Worm (Caenorhabditis elegans) whole organism, mixed stage, embryonic: Measurements from ENCODE around the gene haao-1.

Source experiments
- M03D4.4 ChIP-seq: sonication (generic microtip); optimal IDR thresholded peaks from 2 replicates; lab custom pipeline; 2017; ENCODE audit warnings: mild to moderate bottlenecking, missing genetic modification characterization, missing compliant biosample characterization
- bed-3 ChIP-seq: fragments of 200-800 bp; sonication (Bioruptor generic); optimal IDR thresholded peaks from 3 replicates; lab custom pipeline; 2018; ENCODE audit warnings: mild to moderate bottlenecking, missing genetic modification characterization, moderate library complexity, missing compliant biosample characterization
- blmp-1 ChIP-seq: fragments of 150-350 bp; optimal IDR thresholded peaks from 2 replicates; lab custom pipeline; 2014; ENCODE audit warnings: missing biosample characterization, missing genetic modification characterization
- ceh-39 ChIP-seq: fragments of 150-350 bp; optimal IDR thresholded peaks from 2 replicates; lab custom pipeline; 2014; ENCODE audit warnings: missing biosample characterization, missing genetic modification characterization
- ceh-43 ChIP-seq: fragments of 200-800 bp; sonication (Bioruptor generic); optimal IDR thresholded peaks from 2 replicates; lab custom pipeline; 2018; ENCODE audit warnings: mild to moderate bottlenecking, missing genetic modification characterization, moderate library complexity, missing compliant biosample characterization
- ceh-83 ChIP-seq: fragments of 200-800 bp; sonication (Bioruptor generic); optimal IDR thresholded peaks from 2 replicates; lab custom pipeline; 2018; ENCODE audit warnings: mild to moderate bottlenecking, missing genetic modification characterization, missing compliant biosample characterization
- ces-1 ChIP-seq: fragments of 150-350 bp; optimal IDR thresholded peaks from 2 replicates; lab custom pipeline; 2014; ENCODE audit warnings: missing biosample characterization, missing genetic modification reagents, missing genetic modification characterization
- cnd-1 ChIP-seq: fragments of 200-800 bp; sonication (Bioruptor generic); optimal IDR thresholded peaks from 2 replicates; lab custom pipeline; 2018; ENCODE audit warnings: mild to moderate bottlenecking, missing genetic modification characterization, missing compliant biosample characterization
- drap-1 ChIP-seq: fragments of 200-800 bp; sonication (Bioruptor generic); optimal IDR thresholded peaks from 3 replicates; lab custom pipeline; 2018; ENCODE audit warnings: mild to moderate bottlenecking, missing genetic modification characterization, missing compliant biosample characterization
- elt-1 ChIP-seq: sonication (generic microtip); optimal IDR thresholded peaks from 2 replicates; lab custom pipeline; 2017; ENCODE audit warnings: missing genetic modification characterization, mild to moderate bottlenecking, missing compliant biosample characterization, antibody characterized with exemption, moderate library complexity, borderline replicate concordance; ENCODE audit not compliant: insufficient read depth
- elt-3 ChIP-seq: fragments of 150-350 bp; optimal IDR thresholded peaks from 2 replicates; lab custom pipeline; 2014; ENCODE audit warnings: missing biosample characterization, missing genetic modification characterization
- flh-1 ChIP-seq: fragments of 200-800 bp; sonication (Bioruptor generic); optimal IDR thresholded peaks from 2 replicates; lab custom pipeline; 2018; ENCODE audit warnings: mild to moderate bottlenecking, missing genetic modification characterization, moderate library complexity, missing compliant biosample characterization
- ham-2 ChIP-seq: fragments of 200-800 bp; sonication (Bioruptor generic); optimal IDR thresholded peaks from 2 replicates; lab custom pipeline; 2018; ENCODE audit warnings: mild to moderate bottlenecking, missing genetic modification characterization, missing compliant biosample characterization
- hlh-1 ChIP-seq: fragments of 150-350 bp; optimal IDR thresholded peaks from 2 replicates; lab custom pipeline; 2014; ENCODE audit warnings: missing biosample characterization, missing genetic modification reagents, missing genetic modification characterization
- lin-13 ChIP-seq: fragments of 150-350 bp; optimal IDR thresholded peaks from 2 replicates; lab custom pipeline; 2014; ENCODE audit warnings: missing biosample characterization, missing genetic modification characterization
- lin-32 ChIP-seq: fragments of 200-800 bp; sonication (Bioruptor generic); optimal IDR thresholded peaks from 2 replicates; lab custom pipeline; 2018; ENCODE audit warnings: mild to moderate bottlenecking, missing genetic modification characterization, missing compliant biosample characterization
- lsy-2 ChIP-seq: fragments of 150-350 bp; optimal IDR thresholded peaks from 2 replicates; lab custom pipeline; 2014; ENCODE audit warnings: missing biosample characterization, missing genetic modification characterization
- mab-5 ChIP-seq: fragments of 150-350 bp; optimal IDR thresholded peaks from 2 replicates; lab custom pipeline; 2014; ENCODE audit warnings: missing biosample characterization, missing genetic modification characterization
- mep-1 ChIP-seq: fragments of 150-350 bp; optimal IDR thresholded peaks from 2 replicates; lab custom pipeline; 2017; ENCODE audit warnings: missing biosample characterization, missing genetic modification reagents, missing genetic modification characterization, inconsistent platforms
- mls-2 ChIP-seq: sonication (generic microtip); optimal IDR thresholded peaks from 2 replicates; lab custom pipeline; 2016; ENCODE audit warnings: mild to moderate bottlenecking, missing genetic modification characterization, moderate library complexity, missing compliant biosample characterization
- nhr-12 ChIP-seq: fragments of 150-350 bp; optimal IDR thresholded peaks from 2 replicates; lab custom pipeline; 2014; ENCODE audit warnings: missing biosample characterization, missing genetic modification characterization
- nhr-2 ChIP-seq: fragments of 150-350 bp; optimal IDR thresholded peaks from 2 replicates; lab custom pipeline; 2014; ENCODE audit warnings: missing biosample characterization, missing genetic modification characterization
- nhr-28 ChIP-seq: fragments of 150-350 bp; optimal IDR thresholded peaks from 2 replicates; lab custom pipeline; 2014; ENCODE audit warnings: missing biosample characterization, missing genetic modification characterization
- nhr-76 ChIP-seq: sonication (generic microtip); optimal IDR thresholded peaks from 2 replicates; lab custom pipeline; 2017; ENCODE audit warnings: missing biosample characterization, missing genetic modification characterization
- pha-4 ChIP-seq: fragments of 150-350 bp; optimal IDR thresholded peaks from 2 replicates; lab custom pipeline; 2018; ENCODE audit warnings: missing biosample characterization, missing genetic modification reagents, missing genetic modification characterization
- snpc-4 ChIP-seq: fragments of 150-350 bp; optimal IDR thresholded peaks from 2 replicates; lab custom pipeline; 2014; ENCODE audit warnings: missing biosample characterization, missing genetic modification characterization
- sptf-1 ChIP-seq: sonication (generic microtip); optimal IDR thresholded peaks from 2 replicates; lab custom pipeline; 2017; ENCODE audit warnings: mild to moderate bottlenecking, missing genetic modification characterization, moderate library complexity, missing compliant biosample characterization
- unc-120 ChIP-seq: sonication (generic microtip); optimal IDR thresholded peaks from 2 replicates; lab custom pipeline; 2017; ENCODE audit warnings: missing genetic modification characterization, missing compliant biosample characterization; ENCODE audit not compliant: poor library complexity, severe bottlenecking
- unc-39 ChIP-seq: fragments of 150-350 bp; optimal IDR thresholded peaks from 2 replicates; lab custom pipeline; 2014; ENCODE audit warnings: missing biosample characterization, missing genetic modification characterization
- unc-62 ChIP-seq: fragments of 150-350 bp; optimal IDR thresholded peaks from 2 replicates; lab custom pipeline; 2014; ENCODE audit warnings: missing biosample characterization, missing genetic modification reagents, missing genetic modification characterization
- zip-8 ChIP-seq: fragments of 150-350 bp; optimal IDR thresholded peaks from 2 replicates; lab custom pipeline; 2014; ENCODE audit warnings: missing biosample characterization, missing genetic modification characterization
- ztf-11 ChIP-seq: fragments of 150-350 bp; optimal IDR thresholded peaks from 2 replicates; lab custom pipeline; 2014; ENCODE audit warnings: missing biosample characterization, missing genetic modification characterization

haao-1 gene

ce11 chrV:9477863-9478262, 26.8 kb upstream of the haao-1 start, which contains the start of gene nas-3:
nas-3 (plus strand) TSS chrV:9478163.
- TF ChIP-seq drap-1 (GFP tag; lab: Kevin White, UChicago) = no peak
- no peak for TF ChIP-seq ham-2 (GFP tag; lab: Kevin White, UChicago)
- TF ChIP-seq bed-3 (GFP tag; lab: Kevin White, UChicago) = no peak
- no peak for TF ChIP-seq snpc-4
- TF ChIP-seq ceh-83 (GFP tag; lab: Kevin White, UChicago) = no peak
- TF ChIP-seq ztf-11 (tag; lab: Kevin White, UChicago) = no peak
- no peak for TF ChIP-seq flh-1 (GFP tag; lab: Kevin White, UChicago)
- no peak for TF ChIP-seq blmp-1
- no peak for TF ChIP-seq nhr-12 (tag; lab: Kevin White, UChicago)
- TF ChIP-seq elt-1 = no peak
- no peak for TF ChIP-seq unc-120
- TF ChIP-seq mep-1 (tag; lab: Kevin White, UChicago) = no peak
- no peak for TF ChIP-seq zip-8 (tag; lab: Kevin White, UChicago)
- no peak for TF ChIP-seq M03D4.4 (tag; lab: Kevin White, UChicago)
- TF ChIP-seq, all 35 proteins: peak for 0

- no peak for TF ChIP-seq snpc-4
- TF ChIP-seq lsy-2 (tag; lab: Kevin White, UChicago) = no peak
- no peak for TF ChIP-seq mab-5
- TF ChIP-seq M03D4.4 (tag; lab: Kevin White, UChicago) = no peak
- TF ChIP-seq nhr-76 (tag; lab: Kevin White, UChicago) = no peak
- no peak for TF ChIP-seq hlh-1
- no peak for TF ChIP-seq lin-32 (GFP tag; lab: Kevin White, UChicago)
- TF ChIP-seq cnd-1 (tag; lab: Kevin White, UChicago) = no peak
- TF ChIP-seq unc-120 = no peak
- TF ChIP-seq blmp-1 = no peak
- TF ChIP-seq nhr-28 (tag; lab: Kevin White, UChicago) = no peak
- no peak for TF ChIP-seq nhr-12 (tag; lab: Kevin White, UChicago)
- no peak for TF ChIP-seq mep-1 (tag; lab: Kevin White, UChicago)
- no peak for TF ChIP-seq nhr-2 (tag; lab: Kevin White, UChicago)
- TF ChIP-seq elt-3 (tag; lab: Kevin White, UChicago) = no peak
- TF ChIP-seq unc-39 (tag; lab: Kevin White, UChicago) = no peak
- no peak for TF ChIP-seq flh-1 (GFP tag; lab: Kevin White, UChicago)
- TF ChIP-seq unc-62 (GFP tag; lab: Kevin White, UChicago) = no peak
- TF ChIP-seq ceh-83 (GFP tag; lab: Kevin White, UChicago) = no peak
- no peak for TF ChIP-seq sptf-1
Measured at ce11 chrV:9480566-9480965, 24.1 kb upstream of the haao-1 start, which contains the start of gene K06A4.6. K06A4.6 (minus strand) TSS chrV:9480666.

ce11 chrV:9483738-9484256, 20.9 kb upstream of the haao-1 start, which contains the start of gene K06A4.2:
K06A4.2 (plus strand) TSS chrV:9484206.
- TF ChIP-seq M03D4.4 (tag; lab: Kevin White, UChicago) = no peak
- TF ChIP-seq lin-32 (GFP tag; lab: Kevin White, UChicago) = no peak
- TF ChIP-seq snpc-4 = no peak
- no peak for TF ChIP-seq sptf-1

- no peak for TF ChIP-seq unc-62 (GFP tag; lab: Kevin White, UChicago)
- no peak for TF ChIP-seq nhr-12 (tag; lab: Kevin White, UChicago)
- no peak for TF ChIP-seq M03D4.4 (tag; lab: Kevin White, UChicago)
- no peak for TF ChIP-seq ces-1 (GFP tag; lab: Kevin White, UChicago)
- no peak for TF ChIP-seq mls-2 (tag; lab: Kevin White, UChicago)
- no peak for TF ChIP-seq snpc-4
- TF ChIP-seq cnd-1 (tag; lab: Kevin White, UChicago) = no peak
- TF ChIP-seq zip-8 (tag; lab: Kevin White, UChicago) = no peak
- no peak for TF ChIP-seq elt-3 (tag; lab: Kevin White, UChicago)
- no peak for TF ChIP-seq drap-1 (GFP tag; lab: Kevin White, UChicago)
Measured at ce11 chrV:9485508-9485907, 19.2 kb upstream of the haao-1 start.

ce11 chrV:9489411-9489810, 15.3 kb upstream of the haao-1 start, which contains the start of gene K06A4.10:
K06A4.10 (minus strand) TSS chrV:9489800.
- TF ChIP-seq nhr-28 (tag; lab: Kevin White, UChicago) (no peak), unc-39 (tag; lab: Kevin White, UChicago) (no peak), M03D4.4 (tag; lab: Kevin White, UChicago) (no peak), flh-1 (GFP tag; lab: Kevin White, UChicago) (no peak), pha-4 (tag; lab: Kevin White, UChicago) (no peak), ham-2 (GFP tag; lab: Kevin White, UChicago) (no peak), ceh-43 (GFP tag; lab: Kevin White, UChicago) (no peak), hlh-1 (no peak), ztf-11 (tag; lab: Kevin White, UChicago) (no peak), cnd-1 (tag; lab: Kevin White, UChicago) (no peak), snpc-4 (no peak), ceh-39 (tag; lab: Kevin White, UChicago) (no peak), nhr-12 (tag; lab: Kevin White, UChicago) (no peak), elt-1 (no peak), nhr-2 (tag; lab: Kevin White, UChicago) (no peak), mep-1 (tag; lab: Kevin White, UChicago) (no peak), lin-13 (tag; lab: Kevin White, UChicago) (no peak), bed-3 (GFP tag; lab: Kevin White, UChicago) (no peak), ceh-83 (GFP tag; lab: Kevin White, UChicago) (no peak)
- TF ChIP-seq, all 35 proteins: peak for 0
